Fruit fly (Drosophila melanogaster): Measurements from ENCODE around the gene ebd1.

DNA sequence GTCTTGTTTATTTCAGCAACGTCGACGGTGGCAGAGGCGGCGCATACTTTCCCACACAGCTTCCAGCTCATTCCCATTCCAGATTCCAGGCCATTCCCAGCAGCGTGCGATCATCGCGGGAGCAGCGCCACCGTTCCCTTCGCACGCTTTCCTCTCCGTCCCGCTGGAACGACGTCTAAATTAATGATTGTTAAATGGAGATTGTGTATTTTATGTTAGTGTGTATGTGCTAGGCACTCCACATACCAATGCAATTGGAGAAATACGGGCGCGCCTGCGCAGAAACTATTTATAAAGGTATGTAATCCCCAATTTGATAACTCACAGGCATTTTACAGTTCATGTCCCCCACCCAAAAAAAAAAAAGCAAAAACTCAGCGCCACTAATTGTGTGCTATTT lies 43.9 kb downstream of the ebd1 start:
- TF ChIP-seq dl (GFP tag; optimal IDR thresholded peaks at IDR 0.05; ENCODE audit: insufficient read depth in 1 of 2, partially characterized antibody in 2 of 2) (no peak), Sp1 (GFP tag; optimal IDR thresholded peaks at IDR 0.05) (no peak), Vsx2 (GFP tag; optimal IDR thresholded peaks at IDR 0.05; ENCODE audit: partially characterized antibody) (no peak), Hr78 (GFP tag; optimal IDR thresholded peaks at IDR 0.05) (no peak), Dfd (GFP tag; optimal IDR thresholded peaks at IDR 0.05) (no peak)
